Worm (Caenorhabditis elegans) whole organism, L4/young adult: Measurements from ENCODE around the gene vha-13.

Experiments
- W03F9.2 ChIP-seq: fragments of 150-350 bp; optimal IDR thresholded peaks from 2 replicates; lab custom pipeline; 2014; ENCODE audit warnings: missing biosample characterization, missing genetic modification characterization
- dao-5 ChIP-seq: sonication (generic microtip); optimal IDR thresholded peaks from 2 replicates; lab custom pipeline; 2016; ENCODE audit warnings: missing genotype, missing genetic modification characterization, moderate library complexity, missing compliant biosample characterization
- him-1 ChIP-seq: sonication (generic microtip); optimal IDR thresholded peaks from 2 replicates; lab custom pipeline; 2016; ENCODE audit warnings: missing genotype, missing genetic modification reagents, missing genetic modification characterization, missing compliant biosample characterization

Gene vha-13

DNA sequence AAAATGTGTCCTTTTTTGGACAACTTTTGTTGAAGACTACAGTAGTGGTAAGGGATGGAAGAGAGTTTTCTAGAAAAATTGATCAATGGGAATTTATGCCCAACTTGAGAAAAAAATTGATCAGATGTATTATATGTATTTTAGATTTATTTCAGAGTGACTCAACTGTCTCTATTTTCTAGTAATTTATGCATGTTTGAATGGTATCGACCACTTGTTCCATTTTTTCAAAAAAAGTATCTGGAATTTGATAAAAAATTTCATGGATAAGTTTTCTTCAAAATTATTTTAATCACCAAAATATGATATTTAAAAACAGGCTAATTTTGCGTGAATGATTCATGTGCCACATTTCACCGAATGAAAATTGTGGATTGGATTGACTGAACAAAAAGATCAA is 40.3 kb downstream of the vha-13 start, which contains the start of gene C15H11.10:
TSS of gene C15H11.10 (plus strand) at position 301 of the 400 bp plus-strand sequence.
- TF ChIP-seq dao-5 (no peak), W03F9.2 (no peak), him-1 (tag; lab: Kevin White, UChicago) (no peak)

DNA sequence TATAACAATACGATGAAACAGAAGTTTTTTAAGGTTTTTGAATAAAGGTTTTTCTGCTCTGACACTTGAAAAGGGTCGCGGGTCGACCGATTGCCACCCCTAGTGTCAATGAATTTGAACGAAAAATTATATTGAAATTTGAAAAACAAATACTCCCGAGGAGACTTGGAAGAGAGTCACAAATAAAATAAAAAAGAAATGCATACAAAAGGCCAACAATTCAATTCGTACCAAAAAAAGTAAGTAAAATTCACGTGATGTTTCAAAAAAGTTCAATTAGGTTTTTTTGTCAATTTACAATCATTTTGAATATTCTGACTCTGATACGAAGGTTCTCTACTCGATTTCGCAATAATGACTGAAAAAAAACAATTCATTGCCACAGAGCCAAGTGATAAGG is 42.0 kb downstream of the vha-13 start, which contains the start of gene C15H11.1:
TSS of gene C15H11.1 (plus strand) at position 301 of the 400 bp plus-strand sequence.
- TF ChIP-seq W03F9.2 (no peak), him-1 (tag; lab: Kevin White, UChicago) (no peak), dao-5 (no peak)

ce11 chrV:14394743-14395142 is 43.2 kb downstream of the vha-13 start, which contains the start of gene C15H11.13:
Gene C15H11.13, plus strand, starts transcription at chrV:14395043.
- TF ChIP-seq W03F9.2 (no peak), him-1 (tag; lab: Kevin White, UChicago) (no peak), dao-5 (no peak)

DNA sequence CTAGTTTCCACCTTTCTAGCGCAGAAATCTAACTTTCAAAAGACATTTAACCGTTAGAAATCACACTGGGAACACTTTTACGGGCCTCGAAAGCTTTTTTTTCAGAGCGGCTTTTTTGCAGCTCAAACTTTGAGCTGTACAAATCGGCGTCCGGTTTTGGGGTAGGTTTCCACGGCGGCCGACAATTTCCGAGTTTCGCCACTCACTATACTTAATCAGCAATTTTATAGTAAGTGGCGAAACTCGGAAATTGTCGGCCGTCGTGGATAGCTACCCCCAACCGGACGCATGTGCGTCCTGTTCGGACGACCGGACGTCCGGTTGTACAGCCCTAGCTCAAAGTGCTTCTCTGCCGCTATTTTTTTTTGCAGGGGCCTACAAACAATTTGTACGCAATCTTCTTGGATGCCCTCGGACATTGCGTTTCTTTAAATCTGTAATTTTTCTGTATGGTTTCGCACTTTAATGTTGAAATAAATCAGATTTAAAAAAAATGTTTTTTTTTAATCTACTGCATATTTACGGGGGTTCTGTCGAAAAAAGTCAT is 44.7 kb downstream of the vha-13 start:
- TF ChIP-seq W03F9.2 (no peak), him-1 (tag; lab: Kevin White, UChicago) (no peak), dao-5 (no peak)
